Fruit fly (Drosophila melanogaster): ENCODE results near the gene CG33269.

Gene CG33269

DNA sequence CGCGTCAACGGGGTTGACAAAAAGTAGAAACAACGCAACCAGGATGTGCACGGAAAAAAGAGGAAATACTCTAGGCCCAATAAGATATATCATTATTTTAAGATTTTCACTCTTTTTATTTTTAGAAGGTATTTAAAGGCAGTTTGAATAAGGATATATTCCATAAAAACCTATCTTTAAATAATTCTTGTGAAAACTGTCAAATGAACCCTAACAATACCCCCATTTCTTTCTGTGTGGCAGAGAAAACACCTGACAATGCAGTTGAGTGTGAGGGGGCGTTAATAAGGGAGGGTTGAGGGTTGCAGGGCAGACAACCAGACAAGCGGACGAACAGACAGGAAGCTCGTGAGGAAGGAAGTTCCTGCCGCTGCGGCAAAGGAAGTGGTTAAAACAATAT is 30.0 kb downstream of the CG33269 start:
- TF ChIP-seq CG13204 (GFP tag; optimal IDR thresholded peaks at IDR 0.05) (no peak), CG15710 (tag; optimal IDR thresholded peaks at IDR 0.05) (peak; percentile 66), Ets98B (GFP tag; IDR thresholded peaks at IDR 0.05) (peak; percentile 52), gl (tag; optimal IDR thresholded peaks at IDR 0.05) (no peak), CG9948 (tag; optimal IDR thresholded peaks at IDR 0.05) (peak; percentile 54), CG4496 (GFP tag; IDR thresholded peaks at IDR 0.05) (peak; percentile 65; the same call in 1 of the 3 replicates), D1 (tag; optimal IDR thresholded peaks at IDR 0.05) (no peak), rn (GFP tag; IDR thresholded peaks at IDR 0.05) (peak; percentile 52; the same call in 1 of the 2 replicates), fd96Ca (GFP tag; IDR thresholded peaks at IDR 0.05) (peak; percentile 11; the same call in 1 of the 3 replicates), CG14655 (GFP tag; optimal IDR thresholded peaks at IDR 0.05) (peak; percentile 76), Pif1A (GFP tag; optimal IDR thresholded peaks at IDR 0.05) (peak; percentile 55), Snoo (tag; optimal IDR thresholded peaks at IDR 0.05) (peak; percentile 24), CG32121 (GFP tag; IDR thresholded peaks at IDR 0.05) (peak; percentile 60), EcR (GFP tag; optimal IDR thresholded peaks at IDR 0.05) (no peak), CG10348 (GFP tag; IDR thresholded peaks at IDR 0.05) (no peak), CG8159 (tag; optimal IDR thresholded peaks at IDR 0.05) (peak; percentile 75), Pif1B (GFP tag; optimal IDR thresholded peaks at IDR 0.05) (peak; percentile 29), CG12605 (GFP tag; IDR thresholded peaks at IDR 0.05) (no peak; the same call in 1 of the 2 replicates), CG8301 (tag; optimal IDR thresholded peaks at IDR 0.05) (peak; percentile 58), CG17806 (tag; optimal IDR thresholded peaks at IDR 0.05) (peak; percentile 55), CG34367 (tag; optimal IDR thresholded peaks at IDR 0.05) (peak; percentile 19)

dm6 chr3L:11550359-11551056 is 31.5 kb downstream of the CG33269 start:
- 0 out of 3 replicates have a peak, but pooled peaks have one; percentile 10 for TF ChIP-seq CG4496 (GFP tag; IDR thresholded peaks at IDR 0.05)
- no peak for TF ChIP-seq CG8159 (tag; optimal IDR thresholded peaks at IDR 0.05)
- peak; percentile 16 for TF ChIP-seq CG14655 (GFP tag; optimal IDR thresholded peaks at IDR 0.05)

- peak; percentile 58 for TF ChIP-seq CG12605 (GFP tag; IDR thresholded peaks at IDR 0.05)
- TF ChIP-seq fd96Ca (GFP tag; IDR thresholded peaks at IDR 0.05): 0 out of 3 replicates have a peak, but pooled peaks have one; percentile 37
- TF ChIP-seq Ets98B (GFP tag; IDR thresholded peaks at IDR 0.05): peak; percentile 51
- TF ChIP-seq D1 (tag; optimal IDR thresholded peaks at IDR 0.05): no peak
- TF ChIP-seq CG9948 (tag; optimal IDR thresholded peaks at IDR 0.05): no peak
Measured at dm6 chr3L:11549432-11549831, 32.6 kb downstream of the CG33269 start.

DNA sequence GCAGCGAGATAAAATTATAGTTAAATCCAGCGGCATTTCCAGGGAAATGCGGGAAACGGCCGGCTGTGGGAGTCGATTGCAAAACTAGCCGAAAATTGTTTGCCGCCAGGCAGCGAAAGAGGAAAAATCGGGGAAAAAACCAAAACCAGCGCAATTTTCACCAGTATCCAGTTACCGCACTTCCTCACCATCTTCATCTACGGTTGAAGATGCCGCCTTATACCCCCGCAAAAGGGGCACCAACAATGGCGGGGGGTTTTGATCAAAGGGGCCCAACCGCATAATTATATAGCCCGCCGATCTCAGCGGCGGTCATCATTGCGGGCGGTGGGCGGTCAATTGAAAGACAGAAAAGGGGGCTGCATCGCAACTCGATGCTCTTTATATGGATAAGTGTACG is 34.0 kb downstream of the CG33269 start:
- no peak for TF ChIP-seq Snoo (tag; optimal IDR thresholded peaks at IDR 0.05)
- no peak for TF ChIP-seq CG8159 (tag; optimal IDR thresholded peaks at IDR 0.05)
- no peak for TF ChIP-seq EcR (GFP tag; optimal IDR thresholded peaks at IDR 0.05)
- TF ChIP-seq CG34367 (tag; optimal IDR thresholded peaks at IDR 0.05): no peak
- TF ChIP-seq CG8301 (tag; optimal IDR thresholded peaks at IDR 0.05): no peak
- TF ChIP-seq CG14655 (GFP tag; optimal IDR thresholded peaks at IDR 0.05): no peak
- no peak for TF ChIP-seq gl (tag; optimal IDR thresholded peaks at IDR 0.05)
- no peak for TF ChIP-seq CG12605 (GFP tag; IDR thresholded peaks at IDR 0.05)
- TF ChIP-seq CG4496 (GFP tag; IDR thresholded peaks at IDR 0.05): no peak
- no peak for TF ChIP-seq D1 (tag; optimal IDR thresholded peaks at IDR 0.05)
- no peak for TF ChIP-seq CG15710 (tag; optimal IDR thresholded peaks at IDR 0.05)
- TF ChIP-seq CG10348 (GFP tag; IDR thresholded peaks at IDR 0.05): no peak

- no peak for TF ChIP-seq D1 (tag; optimal IDR thresholded peaks at IDR 0.05)
- TF ChIP-seq Ets98B (GFP tag; IDR thresholded peaks at IDR 0.05): peak; percentile 13; the same call in 1 of the 2 replicates
Measured at dm6 chr3L:11547302-11547994, 34.5 kb downstream of the CG33269 start.

DNA sequence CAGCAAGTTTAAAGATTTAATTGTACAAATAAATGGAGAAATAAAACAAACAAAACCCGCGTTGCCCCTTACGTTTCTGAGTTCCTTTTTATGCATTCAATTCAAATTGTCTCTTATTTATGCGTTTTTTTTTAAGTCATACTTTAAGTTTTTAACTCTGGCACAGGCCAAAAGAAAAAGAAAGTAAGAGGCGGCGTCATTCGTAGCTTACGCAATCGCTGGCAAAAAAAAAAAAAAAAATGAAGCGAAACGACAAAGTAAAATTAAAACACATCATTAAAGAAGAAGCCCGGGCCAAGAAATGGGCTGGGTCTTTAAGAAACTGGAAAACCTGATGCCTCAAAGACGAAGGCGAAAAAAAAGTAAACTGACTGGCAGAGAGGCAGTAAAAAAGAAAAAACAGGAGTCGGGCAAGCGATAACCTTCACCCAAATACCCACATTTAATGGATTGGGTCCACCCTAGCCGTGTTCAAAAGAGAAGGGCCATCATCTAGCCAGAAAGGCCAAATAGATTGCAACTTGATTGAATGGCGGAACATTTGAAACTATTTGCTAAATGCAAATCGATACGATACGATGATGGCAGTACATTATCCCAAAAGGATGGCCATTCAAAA is 38.2 kb downstream of the CG33269 start:
- no peak for TF ChIP-seq rn (GFP tag; IDR thresholded peaks at IDR 0.05)
- no peak for TF ChIP-seq CG8301 (tag; optimal IDR thresholded peaks at IDR 0.05)
- no peak for TF ChIP-seq CG17806 (tag; optimal IDR thresholded peaks at IDR 0.05)
- TF ChIP-seq CG4496 (GFP tag; IDR thresholded peaks at IDR 0.05): 0 out of 3 replicates have a peak, but pooled peaks have one; percentile 22
- no peak for TF ChIP-seq CG9948 (tag; optimal IDR thresholded peaks at IDR 0.05)
- TF ChIP-seq CG12605 (GFP tag; IDR thresholded peaks at IDR 0.05): no peak
- no peak for TF ChIP-seq CG10348 (GFP tag; IDR thresholded peaks at IDR 0.05)
- no peak for TF ChIP-seq CG13204 (GFP tag; optimal IDR thresholded peaks at IDR 0.05)
- TF ChIP-seq CG8159 (tag; optimal IDR thresholded peaks at IDR 0.05): peak; percentile 83
- no peak for TF ChIP-seq CG34367 (tag; optimal IDR thresholded peaks at IDR 0.05)
- no peak for TF ChIP-seq Ets98B (GFP tag; IDR thresholded peaks at IDR 0.05)
- no peak for TF ChIP-seq fd96Ca (GFP tag; IDR thresholded peaks at IDR 0.05)
- no peak for TF ChIP-seq Snoo (tag; optimal IDR thresholded peaks at IDR 0.05)
- no peak for TF ChIP-seq Pif1B (GFP tag; optimal IDR thresholded peaks at IDR 0.05)

All from whole organism, pupa.